Fruit fly (Drosophila melanogaster): Measurements from ENCODE around the gene Membrin.

DNA sequence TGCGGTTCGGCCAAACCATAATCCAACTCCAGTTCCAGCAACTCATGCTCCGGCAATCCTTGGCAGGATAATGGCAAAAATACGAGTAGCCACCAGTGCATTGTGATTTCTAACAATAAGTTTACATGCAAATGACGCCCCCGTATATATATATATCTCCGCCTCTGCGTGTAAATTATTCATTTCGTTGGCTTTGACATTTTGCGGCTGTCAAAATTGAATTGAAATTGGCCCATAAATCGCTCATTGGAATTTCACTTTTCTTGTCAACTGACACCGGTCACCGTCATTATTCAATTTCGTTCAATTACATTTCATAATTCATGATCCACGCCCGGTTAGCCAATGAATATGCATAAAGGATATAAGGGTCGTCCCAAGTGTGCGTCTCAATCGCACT, 16.5 kb downstream of the Membrin start, which contains the start of gene Ir64a:
- TF ChIP-seq Scr (GFP tag; IDR thresholded peaks at IDR 0.05; ENCODE audit: partially characterized antibody), result no peak
- TF ChIP-seq tup (GFP tag; optimal IDR thresholded peaks at IDR 0.05), result no peak
- TF ChIP-seq CG31388 (GFP tag; optimal IDR thresholded peaks at IDR 0.05), result no peak
- no peak for TF ChIP-seq unpg (GFP tag; optimal IDR thresholded peaks at IDR 0.05)
- TF ChIP-seq CG9932 (GFP tag; IDR thresholded peaks at IDR 0.05), result no peak
- TF ChIP-seq CG14965 (GFP tag; optimal IDR thresholded peaks at IDR 0.05; ENCODE audit: borderline replicate concordance), result no peak

All from whole organism, embryonic.